Fruit fly (Drosophila melanogaster): ENCODE results near the gene Arts.

Arts gene

DNA sequence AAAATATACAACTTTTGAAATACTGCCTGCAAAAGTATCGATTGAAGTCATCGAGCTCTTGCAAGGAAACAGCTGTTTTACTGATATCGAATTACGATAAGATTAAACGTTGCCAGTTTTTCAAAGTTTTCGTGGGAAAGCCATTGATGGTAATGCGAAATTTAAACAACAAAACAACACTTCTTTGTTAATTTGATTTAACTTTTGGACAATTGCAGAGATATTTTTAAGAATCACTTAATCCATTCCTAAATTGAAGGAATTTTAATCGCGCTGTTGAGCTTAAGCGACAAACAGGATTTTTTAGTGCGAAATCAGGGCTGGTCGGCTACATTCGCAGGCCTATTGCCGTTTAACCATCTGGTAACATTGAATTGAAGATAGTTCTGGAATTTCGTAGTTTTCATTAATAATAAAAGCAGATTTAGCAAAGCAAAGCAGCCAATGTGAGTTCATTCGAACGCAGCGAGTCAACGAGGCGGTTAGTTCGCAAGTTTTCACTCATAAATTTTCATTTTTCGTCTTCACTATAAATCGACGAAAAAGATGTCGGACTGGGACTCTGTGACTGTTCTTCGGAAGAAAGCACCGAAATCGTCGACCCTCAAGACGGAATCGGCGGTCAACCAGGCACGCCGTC is 28.2 kb upstream of the Arts start, which contains the start of gene mbf1 (continued):
- TF ChIP-seq Hmr (GFP tag; optimal IDR thresholded peaks at IDR 0.05) = peak; percentile 11
- TF ChIP-seq Elba2 (GFP tag; optimal IDR thresholded peaks at IDR 0.05) = peak; percentile 3
- peak; percentile 97 for TF ChIP-seq gfzf (GFP tag; optimal IDR thresholded peaks at IDR 0.05)
- no peak for TF ChIP-seq CG17612 (GFP tag; IDR thresholded peaks at IDR 0.05)
- TF ChIP-seq oc (tag; optimal IDR thresholded peaks at IDR 0.05) = peak; percentile 48
- peak; percentile 53 for TF ChIP-seq HmgZ (tag; optimal IDR thresholded peaks at IDR 0.05)
- TF ChIP-seq NC2β (GFP tag; optimal IDR thresholded peaks at IDR 0.05) = peak; percentile 9
- peak; percentile 48; the same call in 1 of the 2 replicates for TF ChIP-seq inv (GFP tag; IDR thresholded peaks at IDR 0.05; ENCODE audit: partially characterized antibody)
- peak; percentile 79 for TF ChIP-seq Sry-δ (GFP tag; optimal IDR thresholded peaks at IDR 0.05)
- no peak for TF ChIP-seq org-1 (GFP tag; optimal IDR thresholded peaks at IDR 0.05)
- peak; percentile 18 for TF ChIP-seq CG13424 (tag; optimal IDR thresholded peaks at IDR 0.05)
- peak; percentile 5 for TF ChIP-seq shn (GFP tag; optimal IDR thresholded peaks at IDR 0.05)
- TF ChIP-seq eve (GFP tag; optimal IDR thresholded peaks at IDR 0.05) = no peak
- peak; percentile 12 for TF ChIP-seq CG18764 (GFP tag; optimal IDR thresholded peaks at IDR 0.05)
- TF ChIP-seq caup (GFP tag; optimal IDR thresholded peaks at IDR 0.05; ENCODE audit: severe bottlenecking) = no peak
- TF ChIP-seq sd (tag; optimal IDR thresholded peaks at IDR 0.05) = peak; percentile 94
- TF ChIP-seq CG9797 (GFP tag; optimal IDR thresholded peaks at IDR 0.05) = peak; percentile 87
- peak in 1 of 2 experiments; percentile 1 for TF ChIP-seq bsh (GFP tag; optimal IDR thresholded peaks at IDR 0.05)
- peak; percentile 62 for TF ChIP-seq CG9437 (GFP tag; optimal IDR thresholded peaks at IDR 0.05)
- 0 out of 2 replicates have a peak, but pooled peaks have one; percentile 20 for TF ChIP-seq CG31441 (GFP tag; IDR thresholded peaks at IDR 0.05)
- no peak for TF ChIP-seq sim (GFP tag; IDR thresholded peaks at IDR 0.05)
- TF ChIP-seq Taf1 (GFP tag; IDR thresholded peaks at IDR 0.05) = no peak
- TF ChIP-seq Pdp1 (GFP tag; optimal IDR thresholded peaks at IDR 0.05) = peak in 1 of 2 experiments; percentile 39
- no peak for TF ChIP-seq CG4360 (GFP tag; IDR thresholded peaks at IDR 0.05)
- no peak for TF ChIP-seq scrt (GFP tag; optimal IDR thresholded peaks at IDR 0.05)
- no peak for TF ChIP-seq otp (GFP tag; IDR thresholded peaks at IDR 0.05)
- TF ChIP-seq CG1024 (GFP tag; IDR thresholded peaks at IDR 0.05) = no peak
- peak; percentile 14 for TF ChIP-seq unpg (GFP tag; optimal IDR thresholded peaks at IDR 0.05)
- TF ChIP-seq bab2 (GFP tag; optimal IDR thresholded peaks at IDR 0.05) = peak; percentile 16
- peak; percentile 20 for TF ChIP-seq CG12155 (GFP tag; optimal IDR thresholded peaks at IDR 0.05)
- TF ChIP-seq CG17829 (tag; optimal IDR thresholded peaks at IDR 0.05) = peak; percentile 13
- no peak for TF ChIP-seq stc (GFP tag; IDR thresholded peaks at IDR 0.05)
- TF ChIP-seq CG10431 (GFP tag; optimal IDR thresholded peaks at IDR 0.05) = no peak
- 0 out of 3 replicates have a peak, but pooled peaks have one; percentile 13 for TF ChIP-seq mld (GFP tag; IDR thresholded peaks at IDR 0.05; ENCODE audit: partially characterized antibody)
- no peak for TF ChIP-seq danr (GFP tag; IDR thresholded peaks at IDR 0.05)
- no peak for TF ChIP-seq gsb-n (tag; optimal IDR thresholded peaks at IDR 0.05)
- peak; percentile 78 for TF ChIP-seq CG14710 (tag; optimal IDR thresholded peaks at IDR 0.05)
- TF ChIP-seq ken (GFP tag; IDR thresholded peaks at IDR 0.05) = no peak
- peak; percentile 32 for TF ChIP-seq CTCF (GFP tag; optimal IDR thresholded peaks at IDR 0.05)
- TF ChIP-seq al (GFP tag; IDR thresholded peaks at IDR 0.05) = no peak
- no peak for TF ChIP-seq CG9876 (GFP tag; optimal IDR thresholded peaks at IDR 0.05)
- peak; percentile 53; the same call in 1 of the 2 replicates for TF ChIP-seq amos (GFP tag; IDR thresholded peaks at IDR 0.05; ENCODE audit: partially characterized antibody)
- no peak for TF ChIP-seq CG12942 (GFP tag; optimal IDR thresholded peaks at IDR 0.05)
- peak; percentile 32 for TF ChIP-seq CG12769 (tag; optimal IDR thresholded peaks at IDR 0.05)
- no peak for TF ChIP-seq prd (optimal IDR thresholded peaks at IDR 0.05)
- TF ChIP-seq prd (GFP tag; IDR thresholded peaks at IDR 0.05) = no peak
- peak; percentile 84 for TF ChIP-seq Med (GFP tag)
- no peak for TF ChIP-seq CG14667 (GFP tag; IDR thresholded peaks at IDR 0.05)
- TF ChIP-seq jumu (GFP tag; optimal IDR thresholded peaks at IDR 0.05) = peak; percentile 6
- TF ChIP-seq CG10209 (GFP tag; optimal IDR thresholded peaks at IDR 0.05) = no peak

All from whole organism, embryonic.